Worm (Caenorhabditis elegans): ENCODE data around the gene ptp-4A2.

Gene ptp-4A2

ce11 chrX:3969980-3970403, 26.9 kb upstream of the ptp-4A2 start (continued):
- peak; percentile 76 for TF ChIP-seq dve-1 (tag; optimal IDR thresholded peaks at IDR 0.05; ENCODE audit: insufficient read depth)
- peak in 1 of 2 experiments; percentile 78 for TF ChIP-seq mdl-1 (tag; optimal IDR thresholded peaks at IDR 0.05)
- TF ChIP-seq zfp-3 (GFP tag; conservative IDR thresholded peaks at IDR 0.05): peak; percentile 78; the same call in 1 of the 2 replicates
- no peak for TF ChIP-seq lin-39 (tag; optimal IDR thresholded peaks at IDR 0.05)

- TF ChIP-seq Y105C5A.15 (GFP tag; IDR thresholded peaks at IDR 0.05) (peak; percentile 77; the same call in 1 of the 2 replicates), duxl-1 (tag; optimal IDR thresholded peaks at IDR 0.05; ENCODE audit: poor library complexity) (peak; percentile 32), set-16 (GFP tag; IDR thresholded peaks at IDR 0.05) (no peak), snpc-1.2 (GFP tag; IDR thresholded peaks at IDR 0.05) (peak; percentile 82), dve-1 (tag; optimal IDR thresholded peaks at IDR 0.05; ENCODE audit: insufficient read depth) (peak; percentile 54), daf-16 (GFP tag; optimal IDR thresholded peaks at IDR 0.05) (peak in 1 of 2 experiments; percentile 24), daf-16 (tag; optimal IDR thresholded peaks at IDR 0.05) (peak; percentile 13), nhr-28 (tag; optimal IDR thresholded peaks at IDR 0.05) (no peak), lir-3 (tag; optimal IDR thresholded peaks at IDR 0.05) (no peak), sdz-12 (GFP tag; optimal IDR thresholded peaks at IDR 0.05) (peak; percentile 33), lin-1 (GFP tag; IDR thresholded peaks at IDR 0.05) (peak; percentile 54; the same call in 1 of the 2 replicates), madf-9 (GFP tag; conservative IDR thresholded peaks at IDR 0.05) (0 out of 2 replicates have a peak, but pooled peaks have one; percentile 8), nhr-42 (GFP tag; IDR thresholded peaks at IDR 0.05) (peak; percentile 64), skn-1 (tag; optimal IDR thresholded peaks at IDR 0.05) (no peak), D1046.2 (GFP tag; IDR thresholded peaks at IDR 0.05) (no peak), nhr-11 (tag; optimal IDR thresholded peaks at IDR 0.05) (no peak), pha-4 (GFP tag; IDR thresholded peaks at IDR 0.05) (peak; percentile 84), pha-4 (tag; optimal IDR thresholded peaks at IDR 0.05) (no peak), dmd-6 (GFP tag; IDR thresholded peaks at IDR 0.05) (peak; percentile 29), lin-13 (GFP tag; optimal IDR thresholded peaks at IDR 0.05) (peak; percentile 43), egl-43 (GFP tag; IDR thresholded peaks at IDR 0.05) (peak; percentile 88), zip-11 (GFP tag; IDR thresholded peaks at IDR 0.05) (0 out of 2 replicates have a peak, but pooled peaks have one; percentile 14), lin-15B (tag; optimal IDR thresholded peaks at IDR 0.05) (no peak), mxl-2 (GFP tag; conservative IDR thresholded peaks at IDR 0.05) (0 out of 2 replicates have a peak, but pooled peaks have one; percentile 45), dmd-9 (GFP tag; IDR thresholded peaks at IDR 0.05) (peak; percentile 67; the same call in 1 of the 2 replicates), nhr-41 (GFP tag; IDR thresholded peaks at IDR 0.05) (peak; percentile 27; the same call in 1 of the 2 replicates), F49E8.2 (tag; optimal IDR thresholded peaks at IDR 0.05; ENCODE audit: borderline replicate concordance) (no peak), ceh-32 (tag; optimal IDR thresholded peaks at IDR 0.05; ENCODE audit: poor library complexity) (no peak), hlh-30 (tag; optimal IDR thresholded peaks at IDR 0.05; ENCODE audit: insufficient read depth) (peak; percentile 64), nhr-25 (tag; optimal IDR thresholded peaks at IDR 0.05; ENCODE audit: borderline replicate concordance, insufficient read depth) (no peak), ctbp-1 (GFP tag; IDR thresholded peaks at IDR 0.05) (peak; percentile 54; the same call in 1 of the 2 replicates), ZK337.2 (GFP tag; IDR thresholded peaks at IDR 0.05) (no peak), nhr-77 (tag; optimal IDR thresholded peaks at IDR 0.05) (no peak), arid-1 (GFP tag; conservative IDR thresholded peaks at IDR 0.05) (peak; percentile 59; the same call in 1 of the 2 replicates), ztf-11 (tag; optimal IDR thresholded peaks at IDR 0.05) (no peak), ceh-82 (tag; optimal IDR thresholded peaks at IDR 0.05) (no peak), nhr-48 (tag; optimal IDR thresholded peaks at IDR 0.05) (no peak), cey-2 (tag; optimal IDR thresholded peaks at IDR 0.05; ENCODE audit: borderline replicate concordance, insufficient read depth) (no peak), F44E2.7 (GFP tag; IDR thresholded peaks at IDR 0.05) (peak; percentile 73; the same call in 1 of the 2 replicates), F26F4.8 (GFP tag; conservative IDR thresholded peaks at IDR 0.05) (peak; percentile 40; the same call in 1 of the 2 replicates), hmg-1.1 (GFP tag; IDR thresholded peaks at IDR 0.05) (peak; percentile 15), Y5F2A.4 (GFP tag; optimal IDR thresholded peaks at IDR 0.05) (no peak), unc-62 (GFP tag; optimal IDR thresholded peaks at IDR 0.05 in 1 of 2) (no peak), unc-62 (tag; optimal IDR thresholded peaks at IDR 0.05) (no peak), mdt-29 (GFP tag; IDR thresholded peaks at IDR 0.05) (peak; percentile 18; the same call in 1 of the 2 replicates)
Observed at ce11 chrX:3969353-3969752, 26.2 kb upstream of the ptp-4A2 start.

Measured in whole organism, L4 larva.